Worm (Caenorhabditis elegans) whole organism, early embryonic: Measurements from ENCODE around the gene sre-4.
"Not testable (repeated sequence)": the region's sequence is repeated elsewhere in the genome, so short reads cannot be mapped to it uniquely, and the experiment has no call there.

Experiments
- B0310.2 ChIP-seq: sonication (generic microtip); optimal IDR thresholded peaks from 2 replicates; lab custom pipeline; 2016; ENCODE audit warnings: mild to moderate bottlenecking, missing genetic modification characterization, missing compliant biosample characterization
- F13C5.2 ChIP-seq: sonication (generic microtip); optimal IDR thresholded peaks from 2 replicates; lab custom pipeline; 2017; ENCODE audit warnings: mild to moderate bottlenecking, missing genetic modification characterization, inconsistent platforms, missing compliant biosample characterization
- ama-1 ChIP-seq: fragments of 150-350 bp; optimal IDR thresholded peaks from 2 replicates; lab custom pipeline; 2014
- ceh-13 ChIP-seq: fragments of 200-800 bp; sonication (Bioruptor generic); optimal IDR thresholded peaks from 2 replicates; lab custom pipeline; 2018; ENCODE audit warnings: mild to moderate bottlenecking, missing genetic modification characterization, missing compliant biosample characterization
- ceh-36 ChIP-seq: sonication (generic microtip); optimal IDR thresholded peaks from 2 replicates; lab custom pipeline; 2016; ENCODE audit warnings: missing genetic modification characterization, inconsistent platforms, missing compliant biosample characterization
- flt-1 ChIP-seq: fragments of 200-800 bp; sonication (Bioruptor generic); IDR thresholded peaks from 2 replicates; pipeline ENCODE4 v1.3.6; 2022; ENCODE audit warnings: missing genetic modification characterization, missing compliant biosample characterization
- hmbx-1 ChIP-seq: sonication (generic microtip); optimal IDR thresholded peaks from 2 replicates; lab custom pipeline; 2016; ENCODE audit warnings: mild to moderate bottlenecking, missing genetic modification characterization, missing compliant biosample characterization
- hnd-1 ChIP-seq: sonication (generic microtip); optimal IDR thresholded peaks from 2 replicates; lab custom pipeline; 2016; ENCODE audit warnings: missing genetic modification characterization, missing compliant biosample characterization
- pes-1 ChIP-seq: fragments of 200-800 bp; sonication (Bioruptor generic); IDR thresholded peaks from 2 replicates; pipeline ENCODE4 v1.3.6; 2022; ENCODE audit warnings: missing genetic modification reagents, missing genetic modification characterization, missing compliant biosample characterization
- scrt-1 ChIP-seq: fragments of 200-800 bp; sonication (Bioruptor generic); IDR thresholded peaks from 2 replicates; pipeline ENCODE4 v1.3.6; 2022; ENCODE audit warnings: missing genetic modification characterization, missing compliant biosample characterization
- sea-1 ChIP-seq: fragments of 200-800 bp; sonication (Bioruptor generic); conservative IDR thresholded peaks from 2 replicates; pipeline ENCODE4 v1.3.6; 2022; ENCODE audit warnings: missing genetic modification characterization, missing compliant biosample characterization
- tbx-11 ChIP-seq: fragments of 200-800 bp; sonication (Bioruptor generic); IDR thresholded peaks from 2 replicates; pipeline ENCODE4 v1.3.6; 2022; ENCODE audit warnings: missing genetic modification characterization, missing compliant biosample characterization
- tbx-37 ChIP-seq: fragments of 200-800 bp; sonication (Bioruptor generic); conservative IDR thresholded peaks from 2 replicates; pipeline ENCODE4 v1.3.6; 2022; ENCODE audit warnings: missing genetic modification reagents, missing genetic modification characterization, missing compliant biosample characterization
- tra-4 ChIP-seq: sonication (generic microtip); optimal IDR thresholded peaks from 2 replicates; lab custom pipeline; 2017; ENCODE audit warnings: missing genetic modification characterization, missing compliant biosample characterization

DNA sequence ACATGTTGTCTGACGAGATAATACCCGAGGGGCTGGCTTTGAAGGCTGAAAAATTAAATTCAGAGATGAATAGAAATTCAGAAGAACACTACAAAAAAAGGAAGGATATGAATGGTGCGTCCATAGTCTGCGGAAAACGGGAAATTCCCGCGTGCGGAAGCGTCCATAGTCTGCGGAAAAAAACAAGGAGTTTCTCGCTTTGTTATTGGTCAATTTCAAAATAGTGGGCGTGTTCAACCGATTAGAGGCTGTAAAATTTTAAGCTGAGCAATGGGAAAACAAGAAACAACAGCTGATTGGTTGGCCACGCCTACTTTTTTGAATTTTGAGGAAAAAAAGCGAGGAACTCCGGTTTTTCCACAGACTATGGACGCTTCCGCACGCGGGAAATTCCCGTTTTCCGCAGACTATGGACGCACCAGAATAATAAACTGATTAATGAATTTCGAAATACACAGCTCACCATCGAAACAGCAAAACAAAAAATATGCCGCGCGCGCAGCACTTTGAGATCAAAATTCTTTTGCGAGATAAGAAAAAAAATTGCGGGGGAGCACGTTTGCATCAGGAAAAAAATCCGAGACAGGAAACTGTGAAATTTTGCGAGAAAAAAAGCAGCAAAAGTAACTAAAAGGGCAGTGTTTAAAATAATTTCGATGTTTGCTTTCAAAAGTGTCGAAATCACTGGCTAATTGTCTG is 43.6 kb downstream of the sre-4 start, which contains the start of gene gln-6:
- not testable (repeated sequence) for TF ChIP-seq tbx-11 (GFP tag; lab: Robert Waterston, UW); ama-1 (lab: Kevin White, UChicago); tra-4 (tag; lab: Kevin White, UChicago); sea-1 (GFP tag; lab: Robert Waterston, UW); flt-1 (GFP tag; lab: Robert Waterston, UW); pes-1 (GFP tag; lab: Robert Waterston, UW); scrt-1 (GFP tag; lab: Robert Waterston, UW); tbx-37 (GFP tag; lab: Robert Waterston, UW); F13C5.2 (tag; lab: Kevin White, UChicago); hnd-1 (tag; lab: Kevin White, UChicago); B0310.2 (tag; lab: Kevin White, UChicago); ceh-36 (tag; lab: Kevin White, UChicago); ceh-13; hmbx-1 (tag; lab: Kevin White, UChicago)
